Fruit fly (Drosophila melanogaster) whole organism, embryonic: ENCODE measurements around the gene CG7025.

Experiments used
- Abd-B ChIP-seq: fragments of 200-800 bp; sonication (Bioruptor generic); optimal IDR thresholded peaks from 2 replicates; lab custom pipeline; 2018; ENCODE audit warnings: missing biosample characterization, mild to moderate bottlenecking, missing genetic modification characterization, moderate library complexity
- Blimp-1 ChIP-seq: fragments of 200-800 bp; sonication (Bioruptor generic); optimal IDR thresholded peaks from 3 replicates; lab custom pipeline; 2018; ENCODE audit warnings: missing biosample characterization, missing genetic modification characterization, mild to moderate bottlenecking, moderate library complexity, missing genetic modification reagents
- CG10209 ChIP-seq: fragments of 200-800 bp; sonication (Bioruptor generic); optimal IDR thresholded peaks from 3 replicates; lab custom pipeline; 2017; ENCODE audit warnings: missing biosample characterization, mild to moderate bottlenecking, missing genetic modification characterization, missing genetic modification reagents
- CG10267 ChIP-seq: fragments of 200-800 bp; sonication (Bioruptor generic); optimal IDR thresholded peaks from 2 replicates; lab custom pipeline; 2018; ENCODE audit warnings: missing biosample characterization, mild to moderate bottlenecking, missing genetic modification characterization, moderate library complexity
- CG10274 ChIP-seq: fragments of 200-800 bp; sonication (Bioruptor generic); optimal IDR thresholded peaks from 3 replicates; lab custom pipeline; 2017; ENCODE audit warnings: missing biosample characterization, mild to moderate bottlenecking, missing genetic modification characterization
- CG10979 ChIP-seq: fragments of 200-800 bp; sonication (Bioruptor generic); optimal IDR thresholded peaks from 2 replicates; lab custom pipeline; 2018; ENCODE audit warnings: missing biosample characterization, mild to moderate bottlenecking, missing genetic modification characterization, moderate library complexity
- CG12071 ChIP-seq: fragments of 200-800 bp; sonication (Bioruptor generic); optimal IDR thresholded peaks from 3 replicates; lab custom pipeline; 2018; ENCODE audit warnings: missing biosample characterization, mild to moderate bottlenecking, missing genetic modification characterization
- CG12769 ChIP-seq: fragments of 200-800 bp; sonication (Bioruptor generic); optimal IDR thresholded peaks from 2 replicates; lab custom pipeline; 2019; ENCODE audit warnings: missing biosample characterization, mild to moderate bottlenecking, missing genetic modification characterization, moderate library complexity
- CG13287 ChIP-seq: fragments of 200-800 bp; sonication (Bioruptor generic); IDR thresholded peaks from 2 replicates; pipeline ENCODE4 v1.3.6; 2022; ENCODE audit warnings: missing biosample characterization, missing genetic modification characterization; ENCODE audit not compliant: partially characterized antibody
- CG13624 ChIP-seq: fragments of 200-800 bp; sonication (Bioruptor generic); optimal IDR thresholded peaks from 2 replicates; lab custom pipeline; 2016; ENCODE audit warnings: missing biosample characterization, missing genetic modification characterization
- CG1832 ChIP-seq: fragments of 200-800 bp; sonication (Bioruptor generic); optimal IDR thresholded peaks from 2 replicates; lab custom pipeline; 2017; ENCODE audit warnings: missing biosample characterization, mild to moderate bottlenecking, missing genetic modification characterization, inconsistent platforms
- CG18619 ChIP-seq: fragments of 200-800 bp; sonication (Bioruptor generic); optimal IDR thresholded peaks from 3 replicates; lab custom pipeline; 2017; ENCODE audit warnings: missing biosample characterization, mild to moderate bottlenecking, missing genetic modification characterization
- CG2199 ChIP-seq: fragments of 200-800 bp; sonication (Bioruptor generic); IDR thresholded peaks from 3 replicates; pipeline ENCODE4 v1.3.6; 2022; ENCODE audit warnings: missing biosample characterization, missing genetic modification characterization
- CG3281 ChIP-seq: fragments of 200-800 bp; sonication (Bioruptor generic); optimal IDR thresholded peaks from 3 replicates; lab custom pipeline; 2017; ENCODE audit warnings: missing biosample characterization, mild to moderate bottlenecking, missing genetic modification characterization
- CG34224 ChIP-seq: fragments of 200-800 bp; sonication (Bioruptor generic); IDR thresholded peaks from 3 replicates; pipeline ENCODE4 v1.3.6; 2022; ENCODE audit warnings: missing biosample characterization, missing genetic modification characterization; ENCODE audit not compliant: partially characterized antibody
- CG5245 ChIP-seq: fragments of 200-800 bp; sonication (Bioruptor generic); optimal IDR thresholded peaks from 3 replicates; lab custom pipeline; 2016; ENCODE audit warnings: missing biosample characterization, missing genetic modification characterization
- CG8359 ChIP-seq: fragments of 200-800 bp; sonication (Bioruptor generic); optimal IDR thresholded peaks from 2 replicates; lab custom pipeline; 2017; ENCODE audit warnings: missing biosample characterization, mild to moderate bottlenecking, missing genetic modification characterization, borderline replicate concordance
- CG9727 ChIP-seq: fragments of 200-800 bp; sonication (Bioruptor generic); optimal IDR thresholded peaks from 3 replicates; lab custom pipeline; 2017; ENCODE audit warnings: missing biosample characterization, mild to moderate bottlenecking, missing genetic modification characterization
- CG9876 ChIP-seq: fragments of 200-800 bp; sonication (Bioruptor generic); optimal IDR thresholded peaks from 2 replicates; lab custom pipeline; 2016; ENCODE audit warnings: missing biosample characterization, missing genetic modification characterization
- Dbx ChIP-seq: fragments of 200-800 bp; sonication (Bioruptor generic); IDR thresholded peaks from 3 replicates; pipeline ENCODE4 v1.3.6; 2022; ENCODE audit warnings: missing biosample characterization, missing genetic modification characterization
- Eip74EF ChIP-seq, 2 experiments: fragments of 200-800 bp in 1 of 2; fragments of >200 bp in 1 of 2; sonication (Bioruptor generic) in 1 of 2; optimal IDR thresholded peaks; 2 replicates each; lab custom pipeline; 2017 to 2019; ENCODE audit warnings: missing biosample characterization in 2 of 2, missing genetic modification characterization in 2 of 2, mild to moderate bottlenecking in 1 of 2, moderate library complexity in 1 of 2
- Fer3 ChIP-seq: fragments of 200-800 bp; sonication (Bioruptor generic); optimal IDR thresholded peaks from 2 replicates; lab custom pipeline; 2018; ENCODE audit warnings: missing biosample characterization, mild to moderate bottlenecking, missing genetic modification characterization, moderate library complexity
- Jarid2 ChIP-seq: fragments of 200-800 bp; sonication (Bioruptor generic); optimal IDR thresholded peaks from 3 replicates; lab custom pipeline; 2017; ENCODE audit warnings: mild to moderate bottlenecking, missing biosample characterization, missing genetic modification reagents, missing genetic modification characterization
- Scr ChIP-seq: fragments of 200-800 bp; sonication (Bioruptor generic); IDR thresholded peaks from 2 replicates; pipeline ENCODE4 v1.3.6; 2022; ENCODE audit warnings: missing biosample characterization, missing genetic modification characterization; ENCODE audit not compliant: partially characterized antibody
- Stat92E ChIP-seq, 3 experiments: fragments of >200 bp in 2 of 3; fragments of 200-800 bp in 1 of 3; sonication (Bioruptor generic) in 1 of 3; optimal IDR thresholded peaks; 2 replicates each; lab custom pipeline; 2017 to 2019; ENCODE audit warnings: missing biosample characterization in 3 of 3, missing genetic modification characterization in 3 of 3, mild to moderate bottlenecking in 1 of 3, moderate library complexity in 1 of 3
- Trl ChIP-seq, 3 experiments: fragments of >200 bp in 2 of 3; fragments of 200-800 bp in 1 of 3; sonication (Bioruptor generic) in 1 of 3; optimal IDR thresholded peaks; 2 replicates in 1 of 3; 3 replicates in 2 of 3; lab custom pipeline; 2016 to 2017; ENCODE audit warnings: missing biosample characterization in 1 of 3, missing genetic modification characterization in 1 of 3
- al ChIP-seq: fragments of 200-800 bp; sonication (Bioruptor generic); IDR thresholded peaks from 2 replicates; pipeline ENCODE4 v1.3.6; 2022; ENCODE audit warnings: missing biosample characterization, missing genetic modification characterization
- bbx ChIP-seq: fragments of 200-800 bp; sonication (Bioruptor generic); IDR thresholded peaks from 2 replicates; pipeline ENCODE4 v1.3.6; 2022; ENCODE audit warnings: missing biosample characterization, missing genetic modification characterization; ENCODE audit not compliant: partially characterized antibody
- ci ChIP-seq: fragments of 200-800 bp; sonication (Bioruptor generic); IDR thresholded peaks from 3 replicates; pipeline ENCODE4 v1.3.6; 2022; ENCODE audit warnings: missing biosample characterization, missing genetic modification characterization
- corto ChIP-seq: fragments of 200-800 bp; sonication (Bioruptor generic); optimal IDR thresholded peaks from 2 replicates; lab custom pipeline; 2016; ENCODE audit warnings: missing biosample characterization, mild to moderate bottlenecking, missing genetic modification characterization, moderate library complexity
- cwo ChIP-seq: fragments of 200-800 bp; sonication (Bioruptor generic); optimal IDR thresholded peaks from 3 replicates; lab custom pipeline; 2017; ENCODE audit warnings: missing biosample characterization, missing genetic modification characterization, mild to moderate bottlenecking, moderate library complexity, missing genetic modification reagents
- dmrt11E ChIP-seq: fragments of 200-800 bp; sonication (Bioruptor generic); optimal IDR thresholded peaks from 3 replicates; lab custom pipeline; 2018; ENCODE audit warnings: missing biosample characterization, mild to moderate bottlenecking, missing genetic modification characterization, moderate library complexity
- fru ChIP-seq: fragments of >200 bp; optimal IDR thresholded peaks from 2 replicates; lab custom pipeline; 2017
- grn ChIP-seq: fragments of 200-800 bp; sonication (Bioruptor generic); optimal IDR thresholded peaks from 3 replicates; lab custom pipeline; 2017; ENCODE audit warnings: missing biosample characterization, missing genetic modification characterization
- hth ChIP-seq: fragments of >200 bp; optimal IDR thresholded peaks from 2 replicates; lab custom pipeline; 2017; ENCODE audit warnings: inconsistent platforms
- insv ChIP-seq, 2 experiments: fragments of 200-800 bp; sonication (Bioruptor generic); optimal IDR thresholded peaks; 3 replicates each; lab custom pipeline; 2016 to 2018; ENCODE audit warnings: missing biosample characterization in 2 of 2, missing genetic modification characterization in 2 of 2
- jigr1 ChIP-seq: fragments of 200-800 bp; sonication (Bioruptor generic); IDR thresholded peaks from 3 replicates; pipeline ENCODE4 v1.3.6; 2022; ENCODE audit warnings: missing biosample characterization, missing genetic modification characterization
- nerfin-2 ChIP-seq: fragments of 200-800 bp; sonication (Bioruptor generic); IDR thresholded peaks from 2 replicates; pipeline ENCODE4 v1.3.6; 2022; ENCODE audit warnings: missing biosample characterization, missing genetic modification characterization; ENCODE audit not compliant: partially characterized antibody
- pb ChIP-seq: fragments of 200-800 bp; sonication (Bioruptor generic); optimal IDR thresholded peaks from 3 replicates; lab custom pipeline; 2016; ENCODE audit warnings: missing biosample characterization, missing genetic modification characterization
- rib ChIP-seq: fragments of 200-800 bp; sonication (Bioruptor generic); IDR thresholded peaks from 2 replicates; pipeline ENCODE4 v1.3.6; 2022; ENCODE audit warnings: missing biosample characterization, missing genetic modification characterization
- sd ChIP-seq: fragments of 200-800 bp; sonication (Bioruptor generic); optimal IDR thresholded peaks from 3 replicates; lab custom pipeline; 2018; ENCODE audit warnings: missing biosample characterization, mild to moderate bottlenecking, missing genetic modification characterization, moderate library complexity
- ssp ChIP-seq: fragments of 200-800 bp; sonication (Bioruptor generic); IDR thresholded peaks from 2 replicates; pipeline ENCODE4 v1.3.6; 2022; ENCODE audit warnings: missing biosample characterization, missing genetic modification characterization
- tna ChIP-seq: fragments of 200-800 bp; sonication (Bioruptor generic); IDR thresholded peaks from 2 replicates; pipeline ENCODE4 v1.3.6; 2022; ENCODE audit warnings: missing biosample characterization, missing genetic modification characterization; ENCODE audit not compliant: partially characterized antibody

The CG7025 gene

dm6 chr2L:7702383-7703188 is 10.1 kb upstream of the CG7025 start, which contains the start of gene Tep3 (continued):
- peak; percentile 37 for TF ChIP-seq CG1832 (GFP tag; lab: Kevin White, UChicago)
- no peak for TF ChIP-seq fru
- TF ChIP-seq CG13287 (GFP tag; lab: Robert Waterston, UW), result peak; percentile 31; the same call in 1 of the 2 replicates
- peak; percentile 20 for TF ChIP-seq CG13624 (GFP tag; lab: Kevin White, UChicago)
- TF ChIP-seq CG10274 (GFP tag; lab: Kevin White, UChicago), result no peak
- no peak for TF ChIP-seq CG12071 (GFP tag; lab: Kevin White, UChicago)
- TF ChIP-seq Trl (optimal IDR thresholded peaks at IDR 0.05; lab: Kevin White, UChicago), result no peak
- peak; percentile 2 for TF ChIP-seq Trl (GFP tag; optimal IDR thresholded peaks at IDR 0.05; lab: Kevin White, UChicago)
- TF ChIP-seq Abd-B, result no peak
- TF ChIP-seq ssp (GFP tag; lab: Robert Waterston, UW), result no peak
- TF ChIP-seq hth, result no peak
- TF ChIP-seq Scr (GFP tag; lab: Robert Waterston, UW), result no peak

dm6 chr2L:7701417-7701816 is 8.9 kb upstream of the CG7025 start, which contains the start of gene Tep2:
Tep2 (minus strand) TSS chr2L:7701601.
- TF ChIP-seq CG34224 (GFP tag; lab: Robert Waterston, UW), result 0 out of 3 replicates have a peak, but pooled peaks have one; percentile 11
- TF ChIP-seq bbx (GFP tag; lab: Robert Waterston, UW), result peak; percentile 38; the same call in 1 of the 2 replicates
- no peak for TF ChIP-seq Blimp-1 (GFP tag; lab: Kevin White, UChicago)
- TF ChIP-seq CG12769 (tag; lab: Kevin White, UChicago), result peak; percentile 42
- peak; percentile 23 for TF ChIP-seq CG8359 (GFP tag; lab: Kevin White, UChicago)
- 0 out of 2 replicates have a peak, but pooled peaks have one; percentile 25 for TF ChIP-seq rib
- TF ChIP-seq CG3281, result no peak
- peak in 1 of 3 experiments; percentile 34 for TF ChIP-seq Stat92E (GFP tag; optimal IDR thresholded peaks at IDR 0.05; lab: Kevin White, UChicago)
- no peak for TF ChIP-seq jigr1 (GFP tag; lab: Robert Waterston, UW)
- peak; percentile 58 to 69 for TF ChIP-seq Trl (optimal IDR thresholded peaks at IDR 0.05; lab: Kevin White, UChicago)
- no peak for TF ChIP-seq Trl (GFP tag; optimal IDR thresholded peaks at IDR 0.05; lab: Kevin White, UChicago)
- TF ChIP-seq Jarid2 (GFP tag; lab: Kevin White, UChicago), result peak; percentile 83
- TF ChIP-seq CG12071 (GFP tag; lab: Kevin White, UChicago), result no peak
- TF ChIP-seq ci, result peak; percentile 56; the same call in 2 of the 3 replicates
- TF ChIP-seq sd, result peak; percentile 87
- TF ChIP-seq corto (GFP tag; lab: Kevin White, UChicago), result no peak
- peak; percentile 47 for TF ChIP-seq grn (GFP tag; lab: Kevin White, UChicago)

DNA sequence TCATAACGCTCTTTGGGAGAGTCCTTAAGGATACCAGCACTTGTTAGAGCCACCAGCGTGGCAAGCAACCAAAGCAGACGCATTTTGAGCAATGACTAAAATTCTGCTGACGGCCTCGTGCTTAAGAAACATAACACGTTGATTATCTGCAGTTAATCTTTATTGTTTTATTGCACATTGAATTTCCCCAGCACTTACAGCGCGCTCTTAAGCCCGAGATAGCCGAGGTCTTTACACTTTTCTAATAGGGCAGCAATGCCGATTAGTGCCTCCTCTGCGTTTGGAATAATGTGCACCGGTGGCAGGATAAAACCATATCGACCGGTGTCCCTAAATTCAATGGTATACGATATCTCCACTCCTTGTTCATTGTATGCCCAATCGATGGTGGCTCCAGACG is 1.5 kb downstream of the CG7025 start, which contains the start of gene CG18585:
TSS of gene CG18585 (minus strand) at position 101 of the 400 bp plus-strand sequence.
- TF ChIP-seq CG9727 (GFP tag; lab: Kevin White, UChicago) (no peak), CG10979 (tag; lab: Kevin White, UChicago) (no peak), pb (GFP tag; lab: Kevin White, UChicago) (no peak), tna (no peak), CG10209 (GFP tag; lab: Kevin White, UChicago) (no peak), al (GFP tag; lab: Robert Waterston, UW) (no peak), CG2199 (GFP tag; lab: Robert Waterston, UW) (no peak), cwo (no peak), insv (GFP tag; optimal IDR thresholded peaks at IDR 0.05; lab: Kevin White, UChicago) (no peak), Trl (optimal IDR thresholded peaks at IDR 0.05; lab: Kevin White, UChicago) (no peak), Trl (GFP tag; optimal IDR thresholded peaks at IDR 0.05; lab: Kevin White, UChicago) (no peak), CG9876 (GFP tag; lab: Kevin White, UChicago) (no peak), nerfin-2 (GFP tag; lab: Robert Waterston, UW) (no peak), Fer3 (no peak), Dbx (no peak), CG5245 (GFP tag; lab: Kevin White, UChicago) (no peak), dmrt11E (tag; lab: Kevin White, UChicago) (no peak), Eip74EF (GFP tag; optimal IDR thresholded peaks at IDR 0.05; lab: Kevin White, UChicago) (no peak), CG10267 (no peak), CG18619 (GFP tag; lab: Kevin White, UChicago) (no peak)
